Worm (Caenorhabditis elegans): ENCODE results near the gene gly-7.
A peak's percentile ranks its signal among the peaks of the same experiment; 100 is the strongest.

The gly-7 gene

ce11 chrV:1821287-1821686 lies at the start of gene gly-7, which contains the start of gene mrpl-39:
Gene gly-7, minus strand, starts transcription at chrV:1821323.
Gene mrpl-39, plus strand, starts transcription at chrV:1821579.
- TF ChIP-seq ceh-13 (GFP tag; optimal IDR thresholded peaks at IDR 0.05), result no peak
- no peak for TF ChIP-seq hmbx-1 (tag; optimal IDR thresholded peaks at IDR 0.05)
- TF ChIP-seq pes-1 (GFP tag; IDR thresholded peaks at IDR 0.05), result peak; percentile 70
- no peak for TF ChIP-seq hmg-4 (GFP tag; optimal IDR thresholded peaks at IDR 0.05)
- TF ChIP-seq ceh-36 (tag; optimal IDR thresholded peaks at IDR 0.05), result peak; percentile 10
- no peak for TF ChIP-seq aly-1 (tag; optimal IDR thresholded peaks at IDR 0.05)
- no peak for TF ChIP-seq tra-4 (tag; optimal IDR thresholded peaks at IDR 0.05)
- peak; percentile 56 for TF ChIP-seq tbx-37 (GFP tag; conservative IDR thresholded peaks at IDR 0.05)
- no peak for TF ChIP-seq hnd-1 (tag; optimal IDR thresholded peaks at IDR 0.05)
- TF ChIP-seq sea-1 (GFP tag; conservative IDR thresholded peaks at IDR 0.05), result no peak
- TF ChIP-seq F13C5.2 (tag; optimal IDR thresholded peaks at IDR 0.05), result peak; percentile 61
- no peak for TF ChIP-seq ets-7 (tag; optimal IDR thresholded peaks at IDR 0.05)
- no peak for TF ChIP-seq ama-1 (optimal IDR thresholded peaks at IDR 0.05)
- peak; percentile 46; the same call in 1 of the 2 replicates for TF ChIP-seq tbx-11 (GFP tag; IDR thresholded peaks at IDR 0.05)
- no peak for TF ChIP-seq B0310.2 (tag; optimal IDR thresholded peaks at IDR 0.05)
- peak; percentile 60; the same call in 1 of the 2 replicates for TF ChIP-seq flt-1 (GFP tag; IDR thresholded peaks at IDR 0.05)
- 0 out of 2 replicates have a peak, but pooled peaks have one; percentile 68 for TF ChIP-seq scrt-1 (GFP tag; IDR thresholded peaks at IDR 0.05)

ce11 chrV:1870515-1870940 lies 49.4 kb upstream of the gly-7 start:
- TF ChIP-seq ama-1 (optimal IDR thresholded peaks at IDR 0.05), result peak; percentile 7
- TF ChIP-seq tra-4 (tag; optimal IDR thresholded peaks at IDR 0.05), result peak; percentile 11
- no peak for TF ChIP-seq pes-1 (GFP tag; IDR thresholded peaks at IDR 0.05)
- no peak for TF ChIP-seq ets-7 (tag; optimal IDR thresholded peaks at IDR 0.05)

- TF ChIP-seq hnd-1 (tag; optimal IDR thresholded peaks at IDR 0.05), result no peak
- no peak for TF ChIP-seq B0310.2 (tag; optimal IDR thresholded peaks at IDR 0.05)
- no peak for TF ChIP-seq tra-4 (tag; optimal IDR thresholded peaks at IDR 0.05)
- TF ChIP-seq ceh-13 (GFP tag; optimal IDR thresholded peaks at IDR 0.05), result no peak
Measured at ce11 chrV:1869682-1870081, 48.6 kb upstream of the gly-7 start, which contains the start of gene T10B5.3. Gene T10B5.3, minus strand, starts transcription at chrV:1869782.

- TF ChIP-seq scrt-1 (GFP tag; IDR thresholded peaks at IDR 0.05), result peak; percentile 70; the same call in 1 of the 2 replicates
- peak; percentile 51; the same call in 1 of the 2 replicates for TF ChIP-seq tbx-37 (GFP tag; conservative IDR thresholded peaks at IDR 0.05)
- peak; percentile 80 for TF ChIP-seq F13C5.2 (tag; optimal IDR thresholded peaks at IDR 0.05)
- TF ChIP-seq hmbx-1 (tag; optimal IDR thresholded peaks at IDR 0.05), result peak; percentile 11
- TF ChIP-seq B0310.2 (tag; optimal IDR thresholded peaks at IDR 0.05), result no peak
- TF ChIP-seq aly-1 (tag; optimal IDR thresholded peaks at IDR 0.05), result no peak
- TF ChIP-seq ets-7 (tag; optimal IDR thresholded peaks at IDR 0.05), result no peak
- no peak for TF ChIP-seq ceh-13 (GFP tag; optimal IDR thresholded peaks at IDR 0.05)
- TF ChIP-seq ama-1 (optimal IDR thresholded peaks at IDR 0.05), result no peak
- peak; percentile 51 for TF ChIP-seq hmg-4 (GFP tag; optimal IDR thresholded peaks at IDR 0.05)
- TF ChIP-seq hnd-1 (tag; optimal IDR thresholded peaks at IDR 0.05), result peak; percentile 32
- peak; percentile 79 for TF ChIP-seq pes-1 (GFP tag; IDR thresholded peaks at IDR 0.05)
- peak; percentile 51; the same call in 1 of the 2 replicates for TF ChIP-seq flt-1 (GFP tag; IDR thresholded peaks at IDR 0.05)
- TF ChIP-seq sea-1 (GFP tag; conservative IDR thresholded peaks at IDR 0.05), result no peak
- peak; percentile 65; the same call in 1 of the 2 replicates for TF ChIP-seq tbx-11 (GFP tag; IDR thresholded peaks at IDR 0.05)
- peak; percentile 29 for TF ChIP-seq tra-4 (tag; optimal IDR thresholded peaks at IDR 0.05)
- peak; percentile 80 for TF ChIP-seq ceh-36 (tag; optimal IDR thresholded peaks at IDR 0.05)
Measured at ce11 chrV:1868596-1869263, 47.6 kb upstream of the gly-7 start, which contains the start of gene knl-3. Gene knl-3, plus strand, starts transcription at chrV:1869213.

- TF ChIP-seq tbx-11 (GFP tag; IDR thresholded peaks at IDR 0.05) (no peak), B0310.2 (tag; optimal IDR thresholded peaks at IDR 0.05) (no peak), tra-4 (tag; optimal IDR thresholded peaks at IDR 0.05) (no peak), ceh-36 (tag; optimal IDR thresholded peaks at IDR 0.05) (no peak), flt-1 (GFP tag; IDR thresholded peaks at IDR 0.05) (no peak), hnd-1 (tag; optimal IDR thresholded peaks at IDR 0.05) (no peak), ceh-13 (GFP tag; optimal IDR thresholded peaks at IDR 0.05) (no peak), hmbx-1 (tag; optimal IDR thresholded peaks at IDR 0.05) (no peak), scrt-1 (GFP tag; IDR thresholded peaks at IDR 0.05) (no peak), F13C5.2 (tag; optimal IDR thresholded peaks at IDR 0.05) (no peak)
Measured at ce11 chrV:1868025-1868424, 46.9 kb upstream of the gly-7 start.

ce11 chrV:1864997-1865396 lies 43.9 kb upstream of the gly-7 start:
- no peak for TF ChIP-seq hmbx-1 (tag; optimal IDR thresholded peaks at IDR 0.05)
- TF ChIP-seq flt-1 (GFP tag; IDR thresholded peaks at IDR 0.05), result no peak

DNA sequence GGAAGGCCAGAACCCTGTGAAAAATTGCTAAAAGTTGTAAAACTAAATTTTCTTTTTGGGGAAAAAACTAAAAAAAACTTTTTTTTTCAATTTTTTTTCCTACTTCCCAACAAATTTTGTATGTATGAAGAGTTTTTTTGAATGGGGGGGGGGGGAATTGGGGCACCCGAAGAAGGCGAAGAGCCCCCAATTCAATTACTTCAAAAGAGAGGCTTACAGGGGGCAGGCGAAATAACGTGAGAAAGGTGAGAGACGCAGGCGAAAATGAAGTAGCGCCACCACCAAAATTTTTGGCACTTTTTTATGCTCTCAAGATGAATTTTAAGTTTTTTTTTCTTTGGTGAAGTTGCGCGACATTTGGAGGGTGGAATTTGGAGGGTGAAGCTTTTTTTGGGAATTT lies 41.8 kb upstream of the gly-7 start:
- TF ChIP-seq ceh-13 (GFP tag; optimal IDR thresholded peaks at IDR 0.05), result no peak
- no peak for TF ChIP-seq tra-4 (tag; optimal IDR thresholded peaks at IDR 0.05)
- TF ChIP-seq sea-1 (GFP tag; conservative IDR thresholded peaks at IDR 0.05), result no peak
- no peak for TF ChIP-seq hnd-1 (tag; optimal IDR thresholded peaks at IDR 0.05)
- TF ChIP-seq scrt-1 (GFP tag; IDR thresholded peaks at IDR 0.05), result no peak
- TF ChIP-seq pes-1 (GFP tag; IDR thresholded peaks at IDR 0.05), result no peak
- TF ChIP-seq F13C5.2 (tag; optimal IDR thresholded peaks at IDR 0.05), result no peak
- no peak for TF ChIP-seq B0310.2 (tag; optimal IDR thresholded peaks at IDR 0.05)
- no peak for TF ChIP-seq ama-1 (optimal IDR thresholded peaks at IDR 0.05)
- no peak for TF ChIP-seq hmbx-1 (tag; optimal IDR thresholded peaks at IDR 0.05)
- TF ChIP-seq tbx-11 (GFP tag; IDR thresholded peaks at IDR 0.05), result no peak
- TF ChIP-seq ceh-36 (tag; optimal IDR thresholded peaks at IDR 0.05), result no peak
- TF ChIP-seq aly-1 (tag; optimal IDR thresholded peaks at IDR 0.05), result no peak

ce11 chrV:1857840-1858239 lies 36.7 kb upstream of the gly-7 start:
- TF ChIP-seq ets-7 (tag; optimal IDR thresholded peaks at IDR 0.05) (no peak), ceh-13 (GFP tag; optimal IDR thresholded peaks at IDR 0.05) (no peak), tra-4 (tag; optimal IDR thresholded peaks at IDR 0.05) (no peak), scrt-1 (GFP tag; IDR thresholded peaks at IDR 0.05) (no peak), pes-1 (GFP tag; IDR thresholded peaks at IDR 0.05) (no peak), sea-1 (GFP tag; conservative IDR thresholded peaks at IDR 0.05) (no peak), flt-1 (GFP tag; IDR thresholded peaks at IDR 0.05) (no peak)
